Fruit fly (Drosophila melanogaster) whole organism, embryonic: ENCODE results near the gene Brms1.
A peak's percentile ranks its signal among the peaks of the same experiment; 100 is the strongest.

ENCODE experiments used
- Adf1 ChIP-seq: fragments of 200-800 bp; sonication (Bioruptor generic); IDR thresholded peaks from 2 replicates; pipeline ENCODE4 v1.3.6; 2022; ENCODE audit warnings: missing biosample characterization, missing genetic modification characterization
- Atf6 ChIP-seq: fragments of 200-800 bp; sonication (Bioruptor generic); IDR thresholded peaks from 2 replicates; pipeline ENCODE4 v1.3.6; 2022; ENCODE audit warnings: missing biosample characterization, missing genetic modification characterization
- Blimp-1 ChIP-seq: fragments of 200-800 bp; sonication (Bioruptor generic); optimal IDR thresholded peaks from 3 replicates; lab custom pipeline; 2018; ENCODE audit warnings: missing biosample characterization, missing genetic modification characterization, mild to moderate bottlenecking, moderate library complexity, missing genetic modification reagents
- CG1024 ChIP-seq: fragments of 200-800 bp; sonication (Bioruptor generic); IDR thresholded peaks from 2 replicates; pipeline ENCODE4 v1.3.6; 2022; ENCODE audit warnings: missing biosample characterization, missing genetic modification characterization
- CG10543 ChIP-seq: fragments of 200-800 bp; sonication (Bioruptor generic); optimal IDR thresholded peaks from 3 replicates; lab custom pipeline; 2017; ENCODE audit warnings: missing biosample characterization, mild to moderate bottlenecking, missing genetic modification characterization, moderate library complexity
- CG12104 ChIP-seq: fragments of 200-800 bp; sonication (Bioruptor generic); optimal IDR thresholded peaks from 3 replicates; lab custom pipeline; 2016; ENCODE audit warnings: missing biosample characterization, missing genetic modification characterization
- CG12942 ChIP-seq: fragments of 200-800 bp; sonication (Bioruptor generic); optimal IDR thresholded peaks from 3 replicates; lab custom pipeline; 2016; ENCODE audit warnings: missing biosample characterization, missing genetic modification characterization
- CG13624 ChIP-seq: fragments of 200-800 bp; sonication (Bioruptor generic); optimal IDR thresholded peaks from 2 replicates; lab custom pipeline; 2016; ENCODE audit warnings: missing biosample characterization, missing genetic modification characterization
- CG14014 ChIP-seq: fragments of 200-800 bp; sonication (Bioruptor generic); IDR thresholded peaks from 2 replicates; pipeline ENCODE4 v1.3.6; 2022; ENCODE audit warnings: missing biosample characterization, missing genetic modification characterization
- CG14860 ChIP-seq: fragments of 200-800 bp; sonication (Bioruptor generic); IDR thresholded peaks from 3 replicates; pipeline ENCODE4 v1.3.6; 2022; ENCODE audit warnings: missing biosample characterization, missing genetic modification characterization; ENCODE audit not compliant: partially characterized antibody
- CG15514 ChIP-seq: fragments of 200-800 bp; sonication (Bioruptor generic); optimal IDR thresholded peaks from 3 replicates; lab custom pipeline; 2017; ENCODE audit warnings: missing biosample characterization, missing genetic modification characterization, mild to moderate bottlenecking, moderate library complexity, missing genetic modification reagents
- CG15601 ChIP-seq: fragments of 200-800 bp; sonication (Bioruptor generic); optimal IDR thresholded peaks from 3 replicates; lab custom pipeline; 2019; ENCODE audit warnings: missing biosample characterization, mild to moderate bottlenecking, missing genetic modification characterization, moderate library complexity
- CG1832 ChIP-seq: fragments of 200-800 bp; sonication (Bioruptor generic); optimal IDR thresholded peaks from 2 replicates; lab custom pipeline; 2017; ENCODE audit warnings: missing biosample characterization, mild to moderate bottlenecking, missing genetic modification characterization, inconsistent platforms
- CG18476 ChIP-seq: fragments of 200-800 bp; sonication (Bioruptor generic); optimal IDR thresholded peaks from 2 replicates; lab custom pipeline; 2016; ENCODE audit warnings: missing biosample characterization, mild to moderate bottlenecking, missing genetic modification characterization
- CG2116 ChIP-seq: fragments of 200-800 bp; sonication (Bioruptor generic); optimal IDR thresholded peaks from 3 replicates; lab custom pipeline; 2018; ENCODE audit warnings: missing biosample characterization, mild to moderate bottlenecking, missing genetic modification characterization
- CG2712 ChIP-seq: fragments of 200-800 bp; optimal IDR thresholded peaks from 3 replicates; lab custom pipeline; 2019; ENCODE audit warnings: missing biosample characterization, mild to moderate bottlenecking, missing genetic modification characterization, moderate library complexity
- CG30431 ChIP-seq: fragments of 200-800 bp; sonication (Bioruptor generic); optimal IDR thresholded peaks from 2 replicates; lab custom pipeline; 2017; ENCODE audit warnings: missing biosample characterization, missing genetic modification characterization
- CG33557 ChIP-seq: fragments of 200-800 bp; sonication (Bioruptor generic); optimal IDR thresholded peaks from 2 replicates; lab custom pipeline; 2019; ENCODE audit warnings: missing biosample characterization, mild to moderate bottlenecking, missing genetic modification characterization, moderate library complexity
- CG4282 ChIP-seq: fragments of 200-800 bp; sonication (Bioruptor generic); optimal IDR thresholded peaks from 2 replicates; lab custom pipeline; 2016; ENCODE audit warnings: missing biosample characterization, missing genetic modification characterization
- CG43689 ChIP-seq: fragments of 200-800 bp; sonication (Bioruptor generic); IDR thresholded peaks from 2 replicates; pipeline ENCODE4 v1.3.6; 2022; ENCODE audit warnings: missing biosample characterization, missing genetic modification characterization
- CG6272 ChIP-seq: fragments of 200-800 bp; sonication (Bioruptor generic); IDR thresholded peaks from 2 replicates; pipeline ENCODE4 v1.3.6; 2022; ENCODE audit warnings: missing biosample characterization, missing genetic modification characterization
- CG7357 ChIP-seq: fragments of 200-800 bp; sonication (Bioruptor generic); IDR thresholded peaks from 3 replicates; pipeline ENCODE4 v1.3.6; 2022; ENCODE audit warnings: missing biosample characterization, missing genetic modification characterization
- CG7786 ChIP-seq: fragments of 200-800 bp; sonication (Bioruptor generic); optimal IDR thresholded peaks from 2 replicates; lab custom pipeline; 2016; ENCODE audit warnings: missing biosample characterization, missing genetic modification characterization
- CG9215 ChIP-seq: fragments of 200-800 bp; sonication (Bioruptor generic); IDR thresholded peaks from 2 replicates; pipeline ENCODE4 v1.3.6; 2022; ENCODE audit warnings: missing biosample characterization, missing genetic modification characterization
- CG9932 ChIP-seq: fragments of 200-800 bp; sonication (Bioruptor generic); IDR thresholded peaks from 2 replicates; pipeline ENCODE4 v1.3.6; 2022; ENCODE audit warnings: missing biosample characterization, missing genetic modification characterization
- D19B ChIP-seq: fragments of 200-800 bp; sonication (Bioruptor generic); optimal IDR thresholded peaks from 2 replicates; lab custom pipeline; 2017; ENCODE audit warnings: missing biosample characterization, mild to moderate bottlenecking, missing genetic modification characterization
- Doc2 ChIP-seq: fragments of 200-800 bp; sonication (Bioruptor generic); IDR thresholded peaks from 2 replicates; pipeline ENCODE4 v1.3.6; 2022; ENCODE audit warnings: missing biosample characterization, missing genetic modification characterization
- Ets65A ChIP-seq: fragments of 200-800 bp; sonication (Bioruptor generic); peaks from one replicate; lab custom pipeline; 2016; ENCODE audit warnings: missing biosample characterization, missing genetic modification characterization
- GATAe ChIP-seq: fragments of 200-800 bp; sonication (Bioruptor generic); conservative IDR thresholded peaks from 2 replicates; pipeline ENCODE4 v1.3.6; 2022; ENCODE audit warnings: missing biosample characterization, missing genetic modification characterization
- H15 ChIP-seq: fragments of 200-800 bp; sonication (Bioruptor generic); IDR thresholded peaks from 3 replicates; pipeline ENCODE4 v1.3.6; 2022; ENCODE audit warnings: missing biosample characterization, missing genetic modification characterization
- HmgD ChIP-seq: fragments of 200-800 bp; sonication (Bioruptor generic); optimal IDR thresholded peaks from 3 replicates; lab custom pipeline; 2016; ENCODE audit warnings: missing biosample characterization, missing genetic modification characterization
- Hsf ChIP-seq: fragments of 200-800 bp; sonication (Bioruptor generic); optimal IDR thresholded peaks from 3 replicates; lab custom pipeline; 2016; ENCODE audit warnings: missing biosample characterization, missing genetic modification characterization
- Meics ChIP-seq: fragments of 200-800 bp; sonication (Bioruptor generic); optimal IDR thresholded peaks from 2 replicates; lab custom pipeline; 2017; ENCODE audit warnings: missing biosample characterization, mild to moderate bottlenecking, missing genetic modification characterization
- NC2α ChIP-seq: fragments of 200-800 bp; sonication (Bioruptor generic); optimal IDR thresholded peaks from 2 replicates; lab custom pipeline; 2016; ENCODE audit warnings: missing biosample characterization, missing genetic modification characterization
- Neu2 ChIP-seq: fragments of 200-800 bp; sonication (Bioruptor generic); optimal IDR thresholded peaks from 3 replicates; lab custom pipeline; 2016; ENCODE audit warnings: missing biosample characterization, missing genetic modification characterization, borderline replicate concordance
- Sox100B ChIP-seq: fragments of 200-800 bp; sonication (Bioruptor generic); optimal IDR thresholded peaks from 3 replicates; lab custom pipeline; 2018; ENCODE audit warnings: missing biosample characterization, mild to moderate bottlenecking, missing genetic modification characterization
- Ssrp ChIP-seq: fragments of 200-800 bp; sonication (Bioruptor generic); optimal IDR thresholded peaks from 2 replicates; lab custom pipeline; 2018; ENCODE audit warnings: missing biosample characterization, mild to moderate bottlenecking, missing genetic modification characterization, moderate library complexity
- Xrp1 ChIP-seq: fragments of 200-800 bp; sonication (Bioruptor generic); IDR thresholded peaks from 2 replicates; pipeline ENCODE4 v1.3.6; 2022; ENCODE audit warnings: missing biosample characterization, missing genetic modification characterization
- br ChIP-seq: fragments of >200 bp; optimal IDR thresholded peaks from 2 replicates; lab custom pipeline; 2017
- caup ChIP-seq: fragments of 200-800 bp; sonication (Bioruptor generic); optimal IDR thresholded peaks from 3 replicates; lab custom pipeline; 2017; ENCODE audit warnings: missing biosample characterization, mild to moderate bottlenecking, missing genetic modification characterization, moderate library complexity; ENCODE audit not compliant: severe bottlenecking
- crp ChIP-seq, 2 experiments: fragments of 200-800 bp; sonication (Bioruptor generic); optimal IDR thresholded peaks; 2 replicates in 1 of 2; 3 replicates in 1 of 2; lab custom pipeline; 2017; ENCODE audit warnings: missing biosample characterization in 2 of 2, missing genetic modification characterization in 2 of 2, mild to moderate bottlenecking in 1 of 2, moderate library complexity in 1 of 2
- fd102C ChIP-seq: fragments of 200-800 bp; sonication (Bioruptor generic); optimal IDR thresholded peaks from 2 replicates; lab custom pipeline; 2018; ENCODE audit warnings: missing biosample characterization, mild to moderate bottlenecking, missing genetic modification characterization, moderate library complexity
- gem ChIP-seq: fragments of 200-800 bp; sonication (Bioruptor generic); optimal IDR thresholded peaks from 2 replicates; lab custom pipeline; 2019; ENCODE audit warnings: missing biosample characterization, mild to moderate bottlenecking, missing genetic modification characterization, moderate library complexity
- gfzf ChIP-seq: fragments of 200-800 bp; sonication (Bioruptor generic); optimal IDR thresholded peaks from 2 replicates; lab custom pipeline; 2016; ENCODE audit warnings: missing biosample characterization, mild to moderate bottlenecking, missing genetic modification characterization, moderate library complexity
- gt ChIP-seq: fragments of 200-800 bp; sonication (Bioruptor generic); IDR thresholded peaks from 2 replicates; pipeline ENCODE4 v1.3.6; 2022; ENCODE audit warnings: missing biosample characterization, missing genetic modification characterization
- sisA ChIP-seq: fragments of 200-800 bp; sonication (Bioruptor generic); IDR thresholded peaks from 2 replicates; pipeline ENCODE4 v1.3.6; 2022; ENCODE audit warnings: missing biosample characterization, missing genetic modification characterization
- slbo ChIP-seq: fragments of 200-800 bp; sonication (Bioruptor generic); IDR thresholded peaks from 2 replicates; pipeline ENCODE4 v1.3.6; 2022; ENCODE audit warnings: missing biosample characterization, missing genetic modification characterization
- sqz ChIP-seq: fragments of 200-800 bp; sonication (Bioruptor generic); optimal IDR thresholded peaks from 3 replicates; lab custom pipeline; 2018; ENCODE audit warnings: missing biosample characterization, mild to moderate bottlenecking, missing genetic modification characterization
- ssp ChIP-seq: fragments of 200-800 bp; sonication (Bioruptor generic); IDR thresholded peaks from 2 replicates; pipeline ENCODE4 v1.3.6; 2022; ENCODE audit warnings: missing biosample characterization, missing genetic modification characterization
- ttk ChIP-seq: fragments of 200-800 bp; sonication (Bioruptor generic); IDR thresholded peaks from 2 replicates; pipeline ENCODE4 v2.1.2; 2022; ENCODE audit warnings: missing biosample characterization, missing genetic modification characterization
- zfh2 ChIP-seq: fragments of 200-800 bp; sonication (Bioruptor generic); optimal IDR thresholded peaks from 2 replicates; lab custom pipeline; 2016; ENCODE audit warnings: missing biosample characterization, missing genetic modification characterization

The Brms1 gene

dm6 chrX:12937825-12938520 lies 28.6 kb upstream of the Brms1 start (continued):
- peak; percentile 40; the same call in 1 of the 3 replicates for TF ChIP-seq CG7357 (GFP tag; lab: Robert Waterston, UW)
- TF ChIP-seq gt: no peak
- TF ChIP-seq Blimp-1 (GFP tag; lab: Kevin White, UChicago): peak; percentile 49
- TF ChIP-seq CG33557 (GFP tag; lab: Kevin White, UChicago): no peak
- TF ChIP-seq CG7786 (GFP tag; lab: Kevin White, UChicago): no peak
- no peak for TF ChIP-seq Adf1
- peak; percentile 23 for TF ChIP-seq CG15514
- TF ChIP-seq Neu2 (GFP tag; lab: Kevin White, UChicago): no peak
- TF ChIP-seq CG12942 (GFP tag; lab: Kevin White, UChicago): no peak
- no peak for TF ChIP-seq HmgD (GFP tag; lab: Kevin White, UChicago)
- peak; percentile 63 for TF ChIP-seq Meics (GFP tag; lab: Kevin White, UChicago)
- peak; percentile 37 for TF ChIP-seq Ssrp (tag; lab: Kevin White, UChicago)
- peak; percentile 39 for TF ChIP-seq sqz (GFP tag; lab: Kevin White, UChicago)
- no peak; the same call in 1 of the 2 replicates for TF ChIP-seq sisA
- no peak for TF ChIP-seq Xrp1 (GFP tag; lab: Robert Waterston, UW)
- no peak for TF ChIP-seq GATAe
- TF ChIP-seq Ets65A (GFP tag; lab: Kevin White, UChicago): no peak
- TF ChIP-seq ttk (GFP tag; lab: Robert Waterston, UW): no peak
- no peak for TF ChIP-seq fd102C (GFP tag; lab: Kevin White, UChicago)
- no peak for TF ChIP-seq CG15601 (tag; lab: Kevin White, UChicago)
- TF ChIP-seq D19B: no peak
- TF ChIP-seq CG6272 (GFP tag; lab: Robert Waterston, UW): no peak
- no peak for TF ChIP-seq CG30431
- TF ChIP-seq Doc2 (GFP tag; lab: Robert Waterston, UW): no peak
- peak; percentile 42; the same call in 1 of the 2 replicates for TF ChIP-seq slbo (GFP tag; lab: Robert Waterston, UW)
- TF ChIP-seq CG9932 (GFP tag; lab: Robert Waterston, UW): peak; percentile 43
- TF ChIP-seq CG1024: no peak
- no peak for TF ChIP-seq CG4282
- peak; percentile 24 for TF ChIP-seq caup (GFP tag; lab: Kevin White, UChicago)
- no peak for TF ChIP-seq CG14860 (GFP tag; lab: Robert Waterston, UW)
- no peak for TF ChIP-seq br (lab: Kevin White, UChicago)
- no peak for TF ChIP-seq CG2116
- TF ChIP-seq gfzf (GFP tag; lab: Kevin White, UChicago): no peak
- no peak for TF ChIP-seq ssp
- no peak for TF ChIP-seq Hsf (GFP tag; lab: Kevin White, UChicago)
- no peak for TF ChIP-seq NC2α (GFP tag; lab: Kevin White, UChicago)
- TF ChIP-seq CG9215 (GFP tag; lab: Robert Waterston, UW): no peak
- no peak for TF ChIP-seq zfh2 (GFP tag; lab: Kevin White, UChicago)
- TF ChIP-seq CG1832 (GFP tag; lab: Kevin White, UChicago): peak; percentile 94
- peak; percentile 57 for TF ChIP-seq CG2712
- peak; percentile 59 for TF ChIP-seq Sox100B (GFP tag; lab: Kevin White, UChicago)
- no peak for TF ChIP-seq CG13624 (GFP tag; lab: Kevin White, UChicago)
- no peak for TF ChIP-seq crp (GFP tag; optimal IDR thresholded peaks at IDR 0.05; lab: Kevin White, UChicago)
- TF ChIP-seq CG10543: no peak
- TF ChIP-seq CG43689 (GFP tag; lab: Robert Waterston, UW): no peak
- TF ChIP-seq CG12104 (GFP tag; lab: Kevin White, UChicago): no peak
- no peak for TF ChIP-seq CG18476 (GFP tag; lab: Kevin White, UChicago)
- peak; percentile 76 for TF ChIP-seq gem
- peak; percentile 52; the same call in 1 of the 2 replicates for TF ChIP-seq Atf6
- TF ChIP-seq H15 (GFP tag; lab: Robert Waterston, UW): no peak
- TF ChIP-seq CG14014: no peak
